Fruit fly (Drosophila melanogaster): Measurements from ENCODE around the gene CG34448.

Gene CG34448

dm6 chr2L:2371406-2372111, 46.2 kb downstream of the CG34448 start, which contains the start of gene CG3597:
CG3597 (minus strand) TSS chr2L:2371524.
- no peak for TF ChIP-seq ey (GFP tag; optimal IDR thresholded peaks at IDR 0.05)
- no peak for TF ChIP-seq Rel (GFP tag; optimal IDR thresholded peaks at IDR 0.05)
- no peak for TF ChIP-seq Rel (tag; optimal IDR thresholded peaks at IDR 0.05)
- no peak for TF ChIP-seq Myc (optimal IDR thresholded peaks at IDR 0.05)
- TF ChIP-seq Dfd (GFP tag; optimal IDR thresholded peaks at IDR 0.05), result no peak
- no peak for TF ChIP-seq OdsH (GFP tag; optimal IDR thresholded peaks at IDR 0.05)
- TF ChIP-seq h (GFP tag; optimal IDR thresholded peaks at IDR 0.05), result no peak
- no peak for TF ChIP-seq N (GFP tag; optimal IDR thresholded peaks at IDR 0.05)
- no peak for TF ChIP-seq fru (GFP tag; optimal IDR thresholded peaks at IDR 0.05)
- TF ChIP-seq woc (GFP tag; optimal IDR thresholded peaks at IDR 0.05), result no peak
- no peak for TF ChIP-seq Hr78 (GFP tag; optimal IDR thresholded peaks at IDR 0.05)
- no peak for TF ChIP-seq pan (optimal IDR thresholded peaks at IDR 0.05)
- no peak for TF ChIP-seq sv (GFP tag; optimal IDR thresholded peaks at IDR 0.05)
- TF ChIP-seq CG32264 (GFP tag; optimal IDR thresholded peaks at IDR 0.05), result no peak
- no peak for TF ChIP-seq GATAd (GFP tag; optimal IDR thresholded peaks at IDR 0.05)

- TF ChIP-seq br (GFP tag; optimal IDR thresholded peaks at IDR 0.05) (no peak), Sp1 (GFP tag; optimal IDR thresholded peaks at IDR 0.05) (no peak), Dfd (GFP tag; optimal IDR thresholded peaks at IDR 0.05) (no peak), jim (GFP tag; optimal IDR thresholded peaks at IDR 0.05) (no peak), Hr78 (GFP tag; optimal IDR thresholded peaks at IDR 0.05) (no peak), psq (GFP tag; optimal IDR thresholded peaks at IDR 0.05) (no peak), N (GFP tag; optimal IDR thresholded peaks at IDR 0.05) (no peak)
Measured at dm6 chr2L:2370352-2370751, 47.4 kb downstream of the CG34448 start.

Data from whole organism, wandering third instar larva.